Worm (Caenorhabditis elegans) whole organism, L1 larva: ENCODE measurements around the gene tsp-18.
A peak's percentile ranks its signal among the peaks of the same experiment; 100 is the strongest.

Experiments
- C16A3.4 ChIP-seq: fragments of 150-350 bp; optimal IDR thresholded peaks from 2 replicates; lab custom pipeline; 2014; ENCODE audit warnings: missing biosample characterization, missing genetic modification characterization
- C34B4.2 ChIP-seq: sonication (generic microtip); optimal IDR thresholded peaks from 2 replicates; lab custom pipeline; 2017; ENCODE audit warnings: mild to moderate bottlenecking, missing genetic modification characterization, missing compliant biosample characterization
- F16B12.6 ChIP-seq: fragments of 150-350 bp; optimal IDR thresholded peaks from 2 replicates; lab custom pipeline; 2014; ENCODE audit warnings: missing biosample characterization, missing genetic modification characterization
- Y116A8C.19 ChIP-seq: sonication (generic microtip); optimal IDR thresholded peaks from 2 replicates; lab custom pipeline; 2016; ENCODE audit warnings: missing compliant biosample characterization, missing genetic modification characterization, borderline replicate concordance
- blmp-1 ChIP-seq: fragments of 150-350 bp; optimal IDR thresholded peaks from 2 replicates; lab custom pipeline; 2014; ENCODE audit warnings: missing biosample characterization, missing genetic modification characterization
- ceh-88 ChIP-seq: fragments of 200-800 bp; sonication (Bioruptor generic); IDR thresholded peaks from 2 replicates; pipeline ENCODE4 v1.3.6; 2022; ENCODE audit warnings: missing genetic modification characterization, missing compliant biosample characterization
- ces-1 ChIP-seq: fragments of 150-350 bp; optimal IDR thresholded peaks from 2 replicates; lab custom pipeline; 2014; ENCODE audit warnings: missing biosample characterization, missing genetic modification reagents, missing genetic modification characterization
- dpl-1 ChIP-seq, 3 experiments: fragments of 150-350 bp in 2 of 3; sonication (generic microtip) in 1 of 3; optimal IDR thresholded peaks; 2 replicates each; lab custom pipeline; 2014 to 2017; ENCODE audit warnings: missing biosample characterization in 3 of 3, missing genetic modification characterization in 3 of 3, missing genetic modification reagents in 3 of 3
- efl-1 ChIP-seq, 4 experiments: fragments of 150-350 bp; optimal IDR thresholded peaks in 3 of 4; peaks in 1 of 4; 1 replicate in 1 of 4; 2 replicates in 3 of 4; lab custom pipeline; 2014; ENCODE audit warnings: missing biosample characterization in 2 of 4, missing genetic modification characterization in 2 of 4, missing genetic modification reagents in 2 of 4
- egl-27 ChIP-seq, 2 experiments: fragments of 150-350 bp in 1 of 2; sonication (generic microtip); optimal IDR thresholded peaks; 3 replicates each; lab custom pipeline; 2017 to 2018; ENCODE audit warnings: missing biosample characterization in 2 of 2, missing genetic modification characterization in 2 of 2, missing genetic modification reagents in 2 of 2
- elt-2 ChIP-seq: sonication (generic microtip); optimal IDR thresholded peaks from 2 replicates; lab custom pipeline; 2016; ENCODE audit warnings: missing genetic modification characterization, mild to moderate bottlenecking, inconsistent platforms, missing compliant biosample characterization, missing genetic modification reagents
- elt-3 ChIP-seq, 6 experiments: fragments of 150-350 bp in 1 of 6; sonication (generic microtip); optimal IDR thresholded peaks; 2 replicates each; lab custom pipeline; 2017 to 2018; ENCODE audit warnings: missing biosample characterization in 6 of 6, missing genetic modification characterization in 6 of 6, inconsistent platforms in 1 of 6
- ets-5 ChIP-seq: fragments of 200-800 bp; sonication (Bioruptor generic); IDR thresholded peaks from 2 replicates; pipeline ENCODE4 v1.3.6; 2022; ENCODE audit warnings: missing genetic modification characterization, missing compliant biosample characterization
- fkh-10 ChIP-seq: sonication (generic microtip); optimal IDR thresholded peaks from 2 replicates; lab custom pipeline; 2017; ENCODE audit warnings: missing biosample characterization, missing genetic modification reagents, missing genetic modification characterization
- fkh-8 ChIP-seq: sonication (generic microtip); optimal IDR thresholded peaks from 2 replicates; lab custom pipeline; 2016; ENCODE audit warnings: mild to moderate bottlenecking, missing genetic modification characterization, missing compliant biosample characterization
- fos-1 ChIP-seq: fragments of 150-350 bp; optimal IDR thresholded peaks from 2 replicates; lab custom pipeline; 2014; ENCODE audit warnings: missing biosample characterization, missing genetic modification characterization
- hpl-2 ChIP-seq: fragments of 150-350 bp; optimal IDR thresholded peaks from 2 replicates; lab custom pipeline; 2014; ENCODE audit warnings: missing biosample characterization, missing genetic modification reagents, missing genetic modification characterization
- irx-1 ChIP-seq: sonication (generic microtip); optimal IDR thresholded peaks from 2 replicates; lab custom pipeline; 2016; ENCODE audit warnings: missing genetic modification characterization, missing compliant biosample characterization
- isw-1 ChIP-seq: fragments of 200-800 bp; sonication (Bioruptor generic); IDR thresholded peaks from 2 replicates; pipeline ENCODE4 v1.3.6; 2022; ENCODE audit warnings: missing genetic modification characterization, missing compliant biosample characterization
- jun-1 ChIP-seq: fragments of 150-350 bp; optimal IDR thresholded peaks from 2 replicates; lab custom pipeline; 2014; ENCODE audit warnings: missing biosample characterization, missing genetic modification reagents, missing genetic modification characterization
- lin-14 ChIP-seq: fragments of 200-800 bp; sonication (Bioruptor generic); optimal IDR thresholded peaks from 2 replicates; lab custom pipeline; 2018; ENCODE audit warnings: mild to moderate bottlenecking, missing genetic modification characterization, moderate library complexity, missing compliant biosample characterization
- lin-15B ChIP-seq: fragments of 150-350 bp; sonication (generic microtip); optimal IDR thresholded peaks from 3 replicates; lab custom pipeline; 2014; ENCODE audit warnings: missing biosample characterization, missing genetic modification characterization
- lin-35 ChIP-seq, 2 experiments: fragments of 150-350 bp; optimal IDR thresholded peaks; 2 replicates each; lab custom pipeline; 2014; ENCODE audit warnings: missing biosample characterization in 2 of 2, missing genetic modification characterization in 2 of 2, missing genetic modification reagents in 2 of 2
- lin-39 ChIP-seq: fragments of 150-350 bp; optimal IDR thresholded peaks from 2 replicates; lab custom pipeline; 2014; ENCODE audit warnings: missing biosample characterization, missing genetic modification reagents, missing genetic modification characterization
- lsy-2 ChIP-seq, 2 experiments: fragments of 150-350 bp; optimal IDR thresholded peaks; 2 replicates each; lab custom pipeline; 2014; ENCODE audit warnings: missing biosample characterization in 2 of 2, missing genetic modification characterization in 2 of 2
- mab-9 ChIP-seq: fragments of 200-800 bp; sonication (Bioruptor generic); IDR thresholded peaks from 2 replicates; pipeline ENCODE4 v1.3.6; 2022; ENCODE audit warnings: missing genetic modification reagents, missing genetic modification characterization, missing compliant biosample characterization
- mep-1 ChIP-seq: fragments of 150-350 bp; optimal IDR thresholded peaks from 2 replicates; lab custom pipeline; 2014; ENCODE audit warnings: missing biosample characterization, missing genetic modification characterization
- nhr-12 ChIP-seq: sonication (generic microtip); optimal IDR thresholded peaks from 2 replicates; lab custom pipeline; 2017; ENCODE audit warnings: missing biosample characterization, missing genetic modification characterization
- nhr-20 ChIP-seq: sonication (generic microtip); optimal IDR thresholded peaks from 2 replicates; lab custom pipeline; 2016; ENCODE audit warnings: mild to moderate bottlenecking, missing genetic modification characterization, missing compliant biosample characterization
- nhr-71 ChIP-seq: sonication (generic microtip); optimal IDR thresholded peaks from 2 replicates; lab custom pipeline; 2016; ENCODE audit warnings: mild to moderate bottlenecking, missing genetic modification characterization, moderate library complexity, missing compliant biosample characterization
- nhr-85 ChIP-seq: sonication (generic microtip); peaks from one replicate; lab custom pipeline; 2016; ENCODE audit warnings: missing genetic modification characterization, inconsistent platforms, missing compliant biosample characterization
- pag-3 ChIP-seq: sonication (generic microtip); optimal IDR thresholded peaks from 2 replicates; lab custom pipeline; 2017; ENCODE audit warnings: missing genetic modification characterization, mild to moderate bottlenecking, missing compliant biosample characterization, antibody characterized with exemption, borderline replicate concordance; ENCODE audit not compliant: insufficient read depth
- pax-3 ChIP-seq: fragments of 200-800 bp; sonication (Bioruptor generic); optimal IDR thresholded peaks from 2 replicates; lab custom pipeline; 2018; ENCODE audit warnings: mild to moderate bottlenecking, missing genetic modification characterization, moderate library complexity, missing compliant biosample characterization
- rnt-1 ChIP-seq: sonication (generic microtip); optimal IDR thresholded peaks from 2 replicates; lab custom pipeline; 2016; ENCODE audit warnings: mild to moderate bottlenecking, missing genetic modification characterization, moderate library complexity, missing compliant biosample characterization
- skn-1 ChIP-seq: fragments of 150-350 bp; optimal IDR thresholded peaks from 2 replicates; lab custom pipeline; 2014; ENCODE audit warnings: missing biosample characterization, missing genetic modification characterization
- snu-23 ChIP-seq: sonication (generic microtip); optimal IDR thresholded peaks from 2 replicates; lab custom pipeline; 2016; ENCODE audit warnings: missing genetic modification characterization, missing compliant biosample characterization
- sox-4 ChIP-seq: sonication (generic microtip); optimal IDR thresholded peaks from 2 replicates; lab custom pipeline; 2016; ENCODE audit warnings: missing genetic modification characterization, missing compliant biosample characterization
- sup-37 ChIP-seq: fragments of 200-800 bp; sonication (Bioruptor generic); optimal IDR thresholded peaks from 2 replicates; lab custom pipeline; 2018; ENCODE audit warnings: mild to moderate bottlenecking, missing genetic modification characterization, missing compliant biosample characterization
- tbx-2 ChIP-seq: sonication (generic microtip); optimal IDR thresholded peaks from 2 replicates; lab custom pipeline; 2016; ENCODE audit warnings: missing genetic modification characterization, missing compliant biosample characterization
- unc-30 ChIP-seq: sonication (generic microtip); optimal IDR thresholded peaks from 2 replicates; lab custom pipeline; 2017; ENCODE audit warnings: missing biosample characterization, missing genetic modification characterization
- unc-86 ChIP-seq: sonication (generic microtip); optimal IDR thresholded peaks from 2 replicates; lab custom pipeline; 2016; ENCODE audit warnings: missing genetic modification characterization, missing compliant biosample characterization
- unc-98 ChIP-seq: fragments of 200-800 bp; sonication (Bioruptor generic); IDR thresholded peaks from 2 replicates; pipeline ENCODE4 v1.3.6; 2022; ENCODE audit warnings: missing genetic modification characterization, missing compliant biosample characterization
- vab-15 ChIP-seq: sonication (generic microtip); optimal IDR thresholded peaks from 2 replicates; lab custom pipeline; 2017; ENCODE audit warnings: missing genotype, mild to moderate bottlenecking, missing genetic modification characterization, missing compliant biosample characterization

The tsp-18 gene

DNA sequence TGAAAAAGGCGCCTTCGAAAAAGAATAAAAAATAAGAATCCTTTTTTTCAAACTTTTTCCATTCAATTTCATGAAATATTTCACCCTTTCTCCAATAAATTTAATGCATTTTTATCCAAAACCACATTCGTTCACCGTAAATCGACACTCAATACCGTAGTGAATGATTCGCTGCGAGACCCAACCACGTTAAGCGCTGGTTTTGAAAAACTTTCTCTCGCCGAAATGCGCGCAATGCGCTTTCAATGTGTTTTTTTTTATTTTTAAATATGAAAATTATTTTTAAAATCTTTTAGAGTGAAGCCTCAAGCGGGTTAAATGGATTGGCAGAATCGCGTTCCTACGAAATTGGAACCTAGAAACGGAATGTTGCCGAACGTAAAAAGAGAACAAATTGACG lies 1.9 kb downstream of the tsp-18 start, which contains the start of gene F59G1.8:
TSS of gene F59G1.8 (plus strand) at position 293 of the 400 bp plus-strand sequence.
- TF ChIP-seq C34B4.2 = no peak
- TF ChIP-seq unc-86 (tag; lab: Kevin White, UChicago) = no peak
- no peak for TF ChIP-seq elt-2
- TF ChIP-seq lsy-2 (tag; optimal IDR thresholded peaks at IDR 0.05; lab: Kevin White, UChicago) = no peak
- TF ChIP-seq rnt-1 (tag; lab: Kevin White, UChicago) = no peak
- TF ChIP-seq Y116A8C.19 (tag; lab: Kevin White, UChicago) = no peak
- no peak for TF ChIP-seq sup-37 (GFP tag; lab: Kevin White, UChicago)
- TF ChIP-seq mab-9 = no peak
- no peak for TF ChIP-seq isw-1
- TF ChIP-seq tbx-2 (tag; lab: Kevin White, UChicago) = no peak
- no peak for TF ChIP-seq lin-15B

DNA sequence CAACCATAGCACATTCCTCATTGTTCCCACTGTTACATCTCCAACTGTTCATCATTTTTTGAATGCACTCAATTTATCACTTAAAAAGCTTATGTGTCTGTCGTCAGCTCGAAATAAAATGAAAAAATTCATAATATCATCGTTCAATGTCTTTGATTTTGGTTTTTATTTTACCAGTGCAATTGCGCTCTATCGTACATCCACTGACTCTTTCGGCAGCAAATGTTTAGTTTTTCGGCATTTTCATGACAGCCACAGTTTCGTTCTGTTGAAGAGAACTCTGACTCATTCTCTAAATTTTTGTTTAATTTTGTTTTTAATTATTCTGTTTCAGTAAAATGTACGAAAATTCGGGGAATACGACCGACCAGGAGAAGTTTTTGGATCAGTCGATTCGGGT lies 3.1 kb downstream of the tsp-18 start, which contains the start of gene vps-35:
TSS of gene vps-35 (plus strand) at position 335 of the 400 bp plus-strand sequence.
- peak; percentile 19 to 62 for TF ChIP-seq lsy-2 (tag; optimal IDR thresholded peaks at IDR 0.05; lab: Kevin White, UChicago)
- TF ChIP-seq ets-5 (GFP tag; lab: Robert Waterston, UW) = no peak
- TF ChIP-seq nhr-85 (tag; lab: Kevin White, UChicago) = peak; percentile 70
- no peak for TF ChIP-seq irx-1 (tag; lab: Kevin White, UChicago)
- peak; percentile 45 to 49 for TF ChIP-seq efl-1 (optimal IDR thresholded peaks at IDR 0.05; lab: Kevin White, UChicago)
- TF ChIP-seq efl-1 (GFP tag; optimal IDR thresholded peaks at IDR 0.05 in 1 of 2; lab: Kevin White, UChicago) = peak; percentile 40 to 91
- TF ChIP-seq nhr-71 = peak; percentile 9
- peak; percentile 47 for TF ChIP-seq C16A3.4 (tag; lab: Kevin White, UChicago)
- peak; percentile 24 for TF ChIP-seq mep-1
- TF ChIP-seq skn-1 (tag; lab: Kevin White, UChicago) = peak; percentile 32
- TF ChIP-seq jun-1 = no peak
- TF ChIP-seq fkh-8 (tag; lab: Kevin White, UChicago) = no peak
- peak; percentile 32 for TF ChIP-seq nhr-20
- no peak for TF ChIP-seq unc-30 (tag; lab: Kevin White, UChicago)
- peak; percentile 31 to 70 for TF ChIP-seq lin-35 (GFP tag; optimal IDR thresholded peaks at IDR 0.05; lab: Kevin White, UChicago)
- peak; percentile 4 for TF ChIP-seq lin-15B
- peak; percentile 40 for TF ChIP-seq pag-3 (tag; lab: Kevin White, UChicago)
- TF ChIP-seq snu-23 (GFP tag; lab: Kevin White, UChicago) = peak; percentile 26
- no peak for TF ChIP-seq lin-39 (tag; lab: Kevin White, UChicago)
- TF ChIP-seq F16B12.6 (tag; lab: Kevin White, UChicago) = no peak
- peak in 2 of 3 experiments; percentile 49 to 58 for TF ChIP-seq dpl-1 (GFP tag; optimal IDR thresholded peaks at IDR 0.05; lab: Kevin White, UChicago)
- peak; percentile 64 for TF ChIP-seq blmp-1 (tag; lab: Kevin White, UChicago)

DNA sequence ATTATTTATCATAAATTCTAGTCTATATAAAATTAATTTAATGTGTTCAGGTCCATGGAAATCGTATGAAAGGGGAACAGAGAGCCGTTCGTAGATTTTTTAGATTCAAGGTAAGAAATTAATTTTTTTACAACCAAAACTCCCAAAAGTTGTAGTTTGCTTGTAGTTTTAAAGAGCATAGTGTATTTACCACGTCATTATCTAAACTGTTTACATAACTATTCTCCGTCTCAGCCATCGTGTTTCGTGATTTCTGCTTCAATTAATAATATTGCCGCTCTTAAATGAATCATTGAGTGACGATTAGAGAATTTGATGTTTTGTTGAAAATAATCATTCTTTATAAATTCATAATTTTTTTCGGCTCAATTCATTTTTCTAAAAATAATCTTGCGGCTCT lies 6.9 kb downstream of the tsp-18 start, which contains the start of gene cgt-3:
TSS of gene cgt-3 (plus strand) at position 51 of the 400 bp plus-strand sequence.
- TF ChIP-seq nhr-20 (peak; percentile 4), lin-14 (GFP tag; lab: Kevin White, UChicago) (no peak), hpl-2 (GFP tag; lab: Kevin White, UChicago) (no peak), pag-3 (tag; lab: Kevin White, UChicago) (no peak), isw-1 (no peak), blmp-1 (tag; lab: Kevin White, UChicago) (no peak)
- TF ChIP-seq, all 84 proteins: peak for 1

DNA sequence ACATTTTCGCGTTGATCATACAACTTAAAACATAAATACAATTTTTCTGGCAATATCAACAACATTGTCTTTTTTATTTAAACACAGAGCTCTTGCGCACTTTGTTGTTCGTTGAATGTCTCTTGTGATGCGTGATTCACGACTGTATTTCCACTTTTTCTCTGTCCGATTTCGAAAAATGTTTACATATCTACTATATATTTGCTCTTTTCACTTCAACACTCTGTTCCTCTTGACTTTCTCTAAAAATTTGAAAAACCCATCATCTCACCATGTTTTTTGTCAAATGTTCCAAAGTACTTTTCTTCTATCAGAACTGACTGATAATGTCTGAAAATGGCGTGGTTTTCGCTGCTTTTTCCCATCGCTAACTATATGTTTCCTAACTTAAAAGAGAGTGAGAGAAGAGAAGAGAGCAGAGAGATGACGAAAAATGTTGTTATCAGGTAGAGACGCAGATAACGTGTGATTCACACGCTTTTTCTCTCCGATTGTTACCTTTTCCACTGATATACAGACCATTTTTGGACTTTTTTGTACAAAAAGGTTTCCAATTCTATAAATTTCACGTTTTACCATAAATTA lies 7.7 kb downstream of the tsp-18 start:
- TF ChIP-seq fkh-10 (GFP tag; lab: Kevin White, UChicago) = no peak
- TF ChIP-seq C34B4.2 = no peak
- TF ChIP-seq ceh-88 = no peak
- TF ChIP-seq lin-35 (GFP tag; optimal IDR thresholded peaks at IDR 0.05; lab: Kevin White, UChicago) = peak in 1 of 2 experiments; percentile 36
- TF ChIP-seq jun-1 = peak; percentile 7
- TF ChIP-seq skn-1 (tag; lab: Kevin White, UChicago) = no peak
- no peak for TF ChIP-seq unc-98 (GFP tag; lab: Robert Waterston, UW)
- TF ChIP-seq lin-15B = no peak
- TF ChIP-seq vab-15 (tag; lab: Kevin White, UChicago) = no peak
- TF ChIP-seq ces-1 (GFP tag; lab: Kevin White, UChicago) = no peak
- TF ChIP-seq sox-4 (tag; lab: Kevin White, UChicago) = no peak
- TF ChIP-seq mep-1 = peak; percentile 11
- TF ChIP-seq C16A3.4 (tag; lab: Kevin White, UChicago) = no peak
- TF ChIP-seq lin-14 (GFP tag; lab: Kevin White, UChicago) = peak; percentile 19
- peak; percentile 71 for TF ChIP-seq elt-2
- no peak for TF ChIP-seq pax-3 (tag; lab: Kevin White, UChicago)
- peak; percentile 8 for TF ChIP-seq hpl-2 (GFP tag; lab: Kevin White, UChicago)
- TF ChIP-seq lsy-2 (tag; optimal IDR thresholded peaks at IDR 0.05; lab: Kevin White, UChicago) = peak in 1 of 2 experiments; percentile 19
- no peak for TF ChIP-seq elt-3 (tag; optimal IDR thresholded peaks at IDR 0.05; lab: Kevin White, UChicago)
- TF ChIP-seq nhr-12 (tag; lab: Kevin White, UChicago) = no peak
- TF ChIP-seq egl-27 (tag; optimal IDR thresholded peaks at IDR 0.05; lab: Kevin White, UChicago) = no peak
- no peak for TF ChIP-seq fos-1 (tag; lab: Kevin White, UChicago)
